Worm (Caenorhabditis elegans) whole organism, young adult: ENCODE results near the gene sri-6.

Experiments used
- Y53G8AR.9 ChIP-seq: fragments of 200-800 bp; sonication (Bioruptor generic); conservative IDR thresholded peaks from 2 replicates; pipeline ENCODE4 v1.3.6; 2022; ENCODE audit warnings: missing genetic modification reagents, missing genetic modification characterization, missing compliant biosample characterization
- ZK185.1 ChIP-seq: sonication (generic microtip); optimal IDR thresholded peaks from 2 replicates; lab custom pipeline; 2016; ENCODE audit warnings: mild to moderate bottlenecking, missing genetic modification characterization, missing compliant biosample characterization; ENCODE audit not compliant: poor library complexity, severe bottlenecking
- him-1 ChIP-seq: sonication (generic microtip); optimal IDR thresholded peaks from 2 replicates; lab custom pipeline; 2016; ENCODE audit warnings: missing genotype, missing genetic modification reagents, missing genetic modification characterization, missing compliant biosample characterization
- rcor-1 ChIP-seq: fragments of 200-800 bp; sonication (Bioruptor generic); IDR thresholded peaks from 2 replicates; pipeline ENCODE4 v1.3.6; 2022; ENCODE audit warnings: missing genetic modification reagents, missing genetic modification characterization, missing compliant biosample characterization
- snpc-1.1 ChIP-seq: sonication (generic microtip); optimal IDR thresholded peaks from 2 replicates; lab custom pipeline; 2017; ENCODE audit warnings: missing genetic modification characterization, mild to moderate bottlenecking, missing compliant biosample characterization, antibody characterized with exemption, moderate library complexity, missing genotype, missing genetic modification reagents; ENCODE audit not compliant: insufficient read depth

- TF ChIP-seq Y53G8AR.9 (no peak), him-1 (no peak), snpc-1.1 (tag; lab: Kevin White, UChicago) (no peak), ZK185.1 (tag; lab: Kevin White, UChicago) (no peak), rcor-1 (GFP tag; lab: Robert Waterston, UW) (no peak)
These were observed 16.7 kb downstream of the sri-6 start, which contains the start of the genes col-159 and col-160 for ce11 chrV:13202127-13202610.
